Worm (Caenorhabditis elegans): ENCODE measurements around the gene czw-1.

The czw-1 gene

ce11 chrIV:7903359-7903758 lies 43.3 kb downstream of the czw-1 start, which contains the start of gene C49H3.6:
C49H3.6 (plus strand) TSS chrIV:7903738.
- peak in 1 of 2 experiments; percentile 75 for TF ChIP-seq lsy-2 (tag; optimal IDR thresholded peaks at IDR 0.05)
- TF ChIP-seq mxl-3 (GFP tag; optimal IDR thresholded peaks at IDR 0.05), result peak; percentile 28
- TF ChIP-seq hif-1 (tag; optimal IDR thresholded peaks at IDR 0.05), result peak in 1 of 2 experiments; percentile 6
- peak; percentile 86 for TF ChIP-seq hlh-30 (tag; optimal IDR thresholded peaks at IDR 0.05; ENCODE audit: insufficient read depth)
- TF ChIP-seq snpc-4 (tag; optimal IDR thresholded peaks at IDR 0.05), result no peak
- peak; percentile 37 for TF ChIP-seq mes-2 (tag; optimal IDR thresholded peaks at IDR 0.05; ENCODE audit: poor library complexity, severe bottlenecking)
- peak; percentile 17; the same call in 1 of the 2 replicates for TF ChIP-seq pha-4 (GFP tag; IDR thresholded peaks at IDR 0.05)
- TF ChIP-seq pha-4 (tag; optimal IDR thresholded peaks at IDR 0.05), result no peak
- peak; percentile 67; the same call in 1 of the 2 replicates for TF ChIP-seq hmg-1.1 (GFP tag; IDR thresholded peaks at IDR 0.05)
- TF ChIP-seq mdl-1 (tag; optimal IDR thresholded peaks at IDR 0.05), result peak in 1 of 2 experiments; percentile 37
- TF ChIP-seq nhr-11 (tag; optimal IDR thresholded peaks at IDR 0.05), result peak; percentile 30
- TF ChIP-seq snpc-1.2 (GFP tag; IDR thresholded peaks at IDR 0.05), result no peak
- TF ChIP-seq dmd-6 (GFP tag; IDR thresholded peaks at IDR 0.05), result 0 out of 2 replicates have a peak, but pooled peaks have one; percentile 22
- TF ChIP-seq sdz-12 (GFP tag; optimal IDR thresholded peaks at IDR 0.05), result no peak
- TF ChIP-seq egl-43 (GFP tag; IDR thresholded peaks at IDR 0.05), result 0 out of 2 replicates have a peak, but pooled peaks have one; percentile 32
- TF ChIP-seq mep-1 (tag; optimal IDR thresholded peaks at IDR 0.05), result peak; percentile 25
- TF ChIP-seq duxl-1 (tag; optimal IDR thresholded peaks at IDR 0.05; ENCODE audit: poor library complexity), result no peak
- TF ChIP-seq hlh-11 (tag; optimal IDR thresholded peaks at IDR 0.05), result peak; percentile 37
- peak in 1 of 2 experiments; percentile 25 for TF ChIP-seq daf-16 (GFP tag; optimal IDR thresholded peaks at IDR 0.05)
- no peak for TF ChIP-seq daf-16 (tag; optimal IDR thresholded peaks at IDR 0.05)

DNA sequence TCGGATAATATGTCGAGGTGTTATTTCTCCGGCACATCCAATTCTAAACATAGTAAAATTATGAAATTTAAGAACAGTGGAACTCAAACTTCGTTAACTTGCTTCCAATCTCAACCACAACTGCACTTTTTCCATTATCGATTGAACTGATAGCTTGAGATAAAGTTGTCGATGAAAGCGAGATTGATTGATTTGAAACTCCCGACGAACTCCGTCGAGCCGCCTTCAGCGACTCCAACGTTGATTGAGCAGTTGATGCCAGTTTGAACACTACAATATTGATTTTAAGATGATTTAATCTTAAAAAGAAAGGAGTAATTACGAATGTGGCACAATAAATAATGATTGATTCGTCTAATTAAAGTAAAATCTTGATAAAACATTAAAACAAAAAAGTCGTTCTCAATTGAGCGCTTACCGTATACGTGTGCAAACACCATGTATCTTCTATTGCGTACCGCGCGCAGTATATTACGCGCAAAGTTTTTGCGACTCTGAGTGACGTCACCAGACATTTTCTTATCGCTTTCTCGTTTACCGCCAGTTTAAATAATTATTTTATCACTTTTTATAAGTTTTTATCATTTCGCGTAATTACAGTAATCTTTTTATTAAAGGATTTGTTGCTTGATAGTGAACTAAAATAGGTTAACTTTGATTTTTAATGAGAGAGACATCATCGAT lies 44.3 kb downstream of the czw-1 start, which contains the start of gene arp-11:
Gene arp-11, minus strand, starts transcription at position 51 of the 684 bp plus-strand sequence.
- TF ChIP-seq mdt-29 (GFP tag; IDR thresholded peaks at IDR 0.05), result no peak
- peak; percentile 83 for TF ChIP-seq mep-1 (tag; optimal IDR thresholded peaks at IDR 0.05)
- TF ChIP-seq sdz-12 (GFP tag; optimal IDR thresholded peaks at IDR 0.05), result no peak
- no peak for TF ChIP-seq Y48G9A.11 (GFP tag; IDR thresholded peaks at IDR 0.05)
- no peak for TF ChIP-seq nhr-10 (tag; optimal IDR thresholded peaks at IDR 0.05)
- TF ChIP-seq spr-1 (tag; optimal IDR thresholded peaks at IDR 0.05), result no peak
- peak in 1 of 2 experiments; percentile 5 for TF ChIP-seq daf-16 (GFP tag; optimal IDR thresholded peaks at IDR 0.05)
- TF ChIP-seq daf-16 (tag; optimal IDR thresholded peaks at IDR 0.05), result peak; percentile 77
- no peak for TF ChIP-seq mxl-2 (GFP tag; conservative IDR thresholded peaks at IDR 0.05)
- peak; percentile 25 for TF ChIP-seq nhr-48 (tag; optimal IDR thresholded peaks at IDR 0.05)
- TF ChIP-seq zfp-3 (GFP tag; conservative IDR thresholded peaks at IDR 0.05), result 0 out of 2 replicates have a peak, but pooled peaks have one; percentile 43
- TF ChIP-seq daf-19 (GFP tag; conservative IDR thresholded peaks at IDR 0.05), result no peak
- TF ChIP-seq vab-7 (GFP tag; IDR thresholded peaks at IDR 0.05), result no peak
- TF ChIP-seq nhr-25 (tag; optimal IDR thresholded peaks at IDR 0.05; ENCODE audit: borderline replicate concordance, insufficient read depth), result no peak
- TF ChIP-seq duxl-1 (tag; optimal IDR thresholded peaks at IDR 0.05; ENCODE audit: poor library complexity), result no peak
- TF ChIP-seq nhr-11 (tag; optimal IDR thresholded peaks at IDR 0.05), result peak; percentile 19
- no peak for TF ChIP-seq unc-130 (GFP tag; optimal IDR thresholded peaks at IDR 0.05)
- no peak for TF ChIP-seq Y75B8A.6 (GFP tag; IDR thresholded peaks at IDR 0.05)
- no peak for TF ChIP-seq lin-39 (tag; optimal IDR thresholded peaks at IDR 0.05)
- no peak for TF ChIP-seq gei-8 (GFP tag; optimal IDR thresholded peaks at IDR 0.05)
- no peak for TF ChIP-seq F26F4.8 (GFP tag; conservative IDR thresholded peaks at IDR 0.05)
- TF ChIP-seq aha-1 (tag), result no peak
- TF ChIP-seq cey-2 (tag; optimal IDR thresholded peaks at IDR 0.05; ENCODE audit: borderline replicate concordance, insufficient read depth), result no peak
- peak; percentile 62 for TF ChIP-seq rbr-2 (tag; optimal IDR thresholded peaks at IDR 0.05)
- no peak for TF ChIP-seq ces-1 (GFP tag; optimal IDR thresholded peaks at IDR 0.05)
- no peak for TF ChIP-seq egl-27 (tag; optimal IDR thresholded peaks at IDR 0.05)
- TF ChIP-seq dpl-1 (GFP tag; optimal IDR thresholded peaks at IDR 0.05), result peak; percentile 77
- TF ChIP-seq arid-1 (GFP tag; conservative IDR thresholded peaks at IDR 0.05), result peak; percentile 69; the same call in 1 of the 2 replicates
- TF ChIP-seq ceh-82 (tag; optimal IDR thresholded peaks at IDR 0.05), result no peak
- TF ChIP-seq dmd-8 (GFP tag; IDR thresholded peaks at IDR 0.05), result no peak
- TF ChIP-seq attf-4 (tag; optimal IDR thresholded peaks at IDR 0.05), result no peak
- no peak for TF ChIP-seq lin-15B (tag; optimal IDR thresholded peaks at IDR 0.05)
- no peak for TF ChIP-seq spr-3 (GFP tag; optimal IDR thresholded peaks at IDR 0.05)

Data from whole organism, L4 larva.